Worm (Caenorhabditis elegans) whole organism, L1 larva: ENCODE data around the gene F11G11.13.

ENCODE experiments used
- C04F5.9 ChIP-seq: sonication (generic microtip); optimal IDR thresholded peaks from 2 replicates; lab custom pipeline; 2016; ENCODE audit warnings: missing genetic modification characterization, missing compliant biosample characterization
- C34B4.2 ChIP-seq: sonication (generic microtip); optimal IDR thresholded peaks from 2 replicates; lab custom pipeline; 2017; ENCODE audit warnings: mild to moderate bottlenecking, missing genetic modification characterization, missing compliant biosample characterization
- alr-1 ChIP-seq: fragments of 200-800 bp; sonication (Bioruptor generic); optimal IDR thresholded peaks from 2 replicates; lab custom pipeline; 2018; ENCODE audit warnings: borderline replicate concordance, mild to moderate bottlenecking, missing genetic modification characterization, missing compliant biosample characterization
- ama-1 ChIP-seq: fragments of 150-350 bp; optimal IDR thresholded peaks from 2 replicates; lab custom pipeline; 2014
- blmp-1 ChIP-seq: fragments of 150-350 bp; optimal IDR thresholded peaks from 2 replicates; lab custom pipeline; 2014; ENCODE audit warnings: missing biosample characterization, missing genetic modification characterization
- ceh-8 ChIP-seq: fragments of 200-800 bp; sonication (Bioruptor generic); optimal IDR thresholded peaks from 2 replicates; lab custom pipeline; 2018; ENCODE audit warnings: mild to moderate bottlenecking, missing genetic modification characterization, moderate library complexity, missing compliant biosample characterization
- ceh-90 ChIP-seq: sonication (generic microtip); optimal IDR thresholded peaks from 2 replicates; lab custom pipeline; 2016; ENCODE audit warnings: missing genetic modification characterization, missing compliant biosample characterization
- dpl-1 ChIP-seq, 3 experiments: fragments of 150-350 bp in 2 of 3; sonication (generic microtip) in 1 of 3; optimal IDR thresholded peaks; 2 replicates each; lab custom pipeline; 2014 to 2017; ENCODE audit warnings: missing biosample characterization in 3 of 3, missing genetic modification characterization in 3 of 3, missing genetic modification reagents in 3 of 3
- dsc-1 ChIP-seq: sonication (generic microtip); optimal IDR thresholded peaks from 2 replicates; lab custom pipeline; 2016; ENCODE audit warnings: mild to moderate bottlenecking, missing genetic modification characterization, missing compliant biosample characterization
- efl-1 ChIP-seq, 4 experiments: fragments of 150-350 bp; optimal IDR thresholded peaks in 3 of 4; peaks in 1 of 4; 1 replicate in 1 of 4; 2 replicates in 3 of 4; lab custom pipeline; 2014; ENCODE audit warnings: missing biosample characterization in 2 of 4, missing genetic modification characterization in 2 of 4, missing genetic modification reagents in 2 of 4
- efl-3 ChIP-seq: fragments of 200-800 bp; sonication (Bioruptor generic); optimal IDR thresholded peaks from 2 replicates; lab custom pipeline; 2018; ENCODE audit warnings: mild to moderate bottlenecking, missing genetic modification characterization, missing compliant biosample characterization
- egl-27 ChIP-seq, 2 experiments: fragments of 150-350 bp in 1 of 2; sonication (generic microtip); optimal IDR thresholded peaks; 3 replicates each; lab custom pipeline; 2017 to 2018; ENCODE audit warnings: missing biosample characterization in 2 of 2, missing genetic modification characterization in 2 of 2, missing genetic modification reagents in 2 of 2
- elt-2 ChIP-seq: sonication (generic microtip); optimal IDR thresholded peaks from 2 replicates; lab custom pipeline; 2016; ENCODE audit warnings: missing genetic modification characterization, mild to moderate bottlenecking, inconsistent platforms, missing compliant biosample characterization, missing genetic modification reagents
- elt-3 ChIP-seq, 6 experiments: fragments of 150-350 bp in 1 of 6; sonication (generic microtip); optimal IDR thresholded peaks; 2 replicates each; lab custom pipeline; 2017 to 2018; ENCODE audit warnings: missing biosample characterization in 6 of 6, missing genetic modification characterization in 6 of 6, inconsistent platforms in 1 of 6
- fkh-10 ChIP-seq: sonication (generic microtip); optimal IDR thresholded peaks from 2 replicates; lab custom pipeline; 2017; ENCODE audit warnings: missing biosample characterization, missing genetic modification reagents, missing genetic modification characterization
- fkh-8 ChIP-seq: sonication (generic microtip); optimal IDR thresholded peaks from 2 replicates; lab custom pipeline; 2016; ENCODE audit warnings: mild to moderate bottlenecking, missing genetic modification characterization, missing compliant biosample characterization
- grh-1 ChIP-seq: fragments of 200-800 bp; sonication (Bioruptor generic); IDR thresholded peaks from 2 replicates; pipeline ENCODE4 v1.3.6; 2022; ENCODE audit warnings: missing genetic modification reagents, missing genetic modification characterization, missing compliant biosample characterization
- hlh-17 ChIP-seq: fragments of 200-800 bp; sonication (Bioruptor generic); optimal IDR thresholded peaks from 2 replicates; lab custom pipeline; 2018; ENCODE audit warnings: missing genetic modification characterization, mild to moderate bottlenecking, missing compliant biosample characterization, moderate library complexity, borderline replicate concordance
- jun-1 ChIP-seq: fragments of 150-350 bp; optimal IDR thresholded peaks from 2 replicates; lab custom pipeline; 2014; ENCODE audit warnings: missing biosample characterization, missing genetic modification reagents, missing genetic modification characterization
- lin-13 ChIP-seq: fragments of 150-350 bp; optimal IDR thresholded peaks from 2 replicates; lab custom pipeline; 2014; ENCODE audit warnings: missing biosample characterization, missing genetic modification reagents, missing genetic modification characterization
- lin-14 ChIP-seq: fragments of 200-800 bp; sonication (Bioruptor generic); optimal IDR thresholded peaks from 2 replicates; lab custom pipeline; 2018; ENCODE audit warnings: mild to moderate bottlenecking, missing genetic modification characterization, moderate library complexity, missing compliant biosample characterization
- lin-35 ChIP-seq, 2 experiments: fragments of 150-350 bp; optimal IDR thresholded peaks; 2 replicates each; lab custom pipeline; 2014; ENCODE audit warnings: missing biosample characterization in 2 of 2, missing genetic modification characterization in 2 of 2, missing genetic modification reagents in 2 of 2
- lin-39 ChIP-seq: fragments of 150-350 bp; optimal IDR thresholded peaks from 2 replicates; lab custom pipeline; 2014; ENCODE audit warnings: missing biosample characterization, missing genetic modification reagents, missing genetic modification characterization
- lir-3 ChIP-seq: sonication (generic microtip); optimal IDR thresholded peaks from 2 replicates; lab custom pipeline; 2016; ENCODE audit warnings: mild to moderate bottlenecking, missing genetic modification characterization, moderate library complexity, missing compliant biosample characterization; ENCODE audit not compliant: poor library complexity
- lsy-2 ChIP-seq, 2 experiments: fragments of 150-350 bp; optimal IDR thresholded peaks; 2 replicates each; lab custom pipeline; 2014; ENCODE audit warnings: missing biosample characterization in 2 of 2, missing genetic modification characterization in 2 of 2
- mab-9 ChIP-seq: fragments of 200-800 bp; sonication (Bioruptor generic); IDR thresholded peaks from 2 replicates; pipeline ENCODE4 v1.3.6; 2022; ENCODE audit warnings: missing genetic modification reagents, missing genetic modification characterization, missing compliant biosample characterization
- mdl-1 ChIP-seq, 2 experiments: fragments of 150-350 bp; optimal IDR thresholded peaks; 2 replicates each; lab custom pipeline; 2014 to 2017; ENCODE audit warnings: missing biosample characterization in 2 of 2, missing genetic modification characterization in 2 of 2, inconsistent platforms in 1 of 2
- mep-1 ChIP-seq: fragments of 150-350 bp; optimal IDR thresholded peaks from 2 replicates; lab custom pipeline; 2014; ENCODE audit warnings: missing biosample characterization, missing genetic modification characterization
- nhr-11 ChIP-seq: fragments of 150-350 bp; optimal IDR thresholded peaks from 2 replicates; lab custom pipeline; 2014; ENCODE audit warnings: missing biosample characterization, missing genetic modification characterization
- nhr-20 ChIP-seq: sonication (generic microtip); optimal IDR thresholded peaks from 2 replicates; lab custom pipeline; 2016; ENCODE audit warnings: mild to moderate bottlenecking, missing genetic modification characterization, missing compliant biosample characterization
- nhr-237 ChIP-seq: fragments of 150-350 bp; optimal IDR thresholded peaks from 2 replicates; lab custom pipeline; 2014; ENCODE audit warnings: missing biosample characterization, missing genetic modification characterization
- nhr-47 ChIP-seq: sonication (generic microtip); optimal IDR thresholded peaks from 2 replicates; lab custom pipeline; 2016; ENCODE audit warnings: mild to moderate bottlenecking, missing genetic modification characterization, moderate library complexity, missing compliant biosample characterization
- nhr-77 ChIP-seq: fragments of 150-350 bp; optimal IDR thresholded peaks from 2 replicates; lab custom pipeline; 2014; ENCODE audit warnings: missing biosample characterization, missing genetic modification characterization
- nhr-84 ChIP-seq: sonication (generic microtip); optimal IDR thresholded peaks from 2 replicates; lab custom pipeline; 2017; ENCODE audit warnings: missing biosample characterization, missing genetic modification characterization
- nhr-90 ChIP-seq: sonication (generic microtip); optimal IDR thresholded peaks from 2 replicates; lab custom pipeline; 2016; ENCODE audit warnings: mild to moderate bottlenecking, missing genetic modification characterization, missing compliant biosample characterization; ENCODE audit not compliant: poor library complexity
- pag-3 ChIP-seq: sonication (generic microtip); optimal IDR thresholded peaks from 2 replicates; lab custom pipeline; 2017; ENCODE audit warnings: missing genetic modification characterization, mild to moderate bottlenecking, missing compliant biosample characterization, antibody characterized with exemption, borderline replicate concordance; ENCODE audit not compliant: insufficient read depth
- pax-3 ChIP-seq: fragments of 200-800 bp; sonication (Bioruptor generic); optimal IDR thresholded peaks from 2 replicates; lab custom pipeline; 2018; ENCODE audit warnings: mild to moderate bottlenecking, missing genetic modification characterization, moderate library complexity, missing compliant biosample characterization
- pqm-1 ChIP-seq: sonication (generic microtip); optimal IDR thresholded peaks from 3 replicates; lab custom pipeline; 2017; ENCODE audit warnings: missing biosample characterization, missing genetic modification characterization
- skn-1 ChIP-seq: fragments of 150-350 bp; optimal IDR thresholded peaks from 2 replicates; lab custom pipeline; 2014; ENCODE audit warnings: missing biosample characterization, missing genetic modification characterization
- snu-23 ChIP-seq: sonication (generic microtip); optimal IDR thresholded peaks from 2 replicates; lab custom pipeline; 2016; ENCODE audit warnings: missing genetic modification characterization, missing compliant biosample characterization
- sptf-1 ChIP-seq: fragments of 150-350 bp; optimal IDR thresholded peaks from 2 replicates; lab custom pipeline; 2014; ENCODE audit warnings: missing biosample characterization, missing genetic modification characterization
- swsn-7 ChIP-seq: sonication (generic microtip); optimal IDR thresholded peaks from 2 replicates; lab custom pipeline; 2016; ENCODE audit warnings: missing genetic modification characterization, missing compliant biosample characterization
- unc-130 ChIP-seq: fragments of 150-350 bp; optimal IDR thresholded peaks from 2 replicates; lab custom pipeline; 2017; ENCODE audit warnings: missing biosample characterization, missing genetic modification characterization, inconsistent platforms
- vab-15 ChIP-seq: sonication (generic microtip); optimal IDR thresholded peaks from 2 replicates; lab custom pipeline; 2017; ENCODE audit warnings: missing genotype, mild to moderate bottlenecking, missing genetic modification characterization, missing compliant biosample characterization
- xbp-1 ChIP-seq: sonication (generic microtip); optimal IDR thresholded peaks from 2 replicates; lab custom pipeline; 2016; ENCODE audit warnings: missing genetic modification characterization, missing compliant biosample characterization
- zip-4 ChIP-seq: fragments of 200-800 bp; sonication (Bioruptor generic); optimal IDR thresholded peaks from 2 replicates; lab custom pipeline; 2018; ENCODE audit warnings: mild to moderate bottlenecking, missing genetic modification characterization, moderate library complexity, missing compliant biosample characterization
- ztf-11 ChIP-seq, 2 experiments: sonication (generic microtip); optimal IDR thresholded peaks; 2 replicates each; lab custom pipeline; 2016 to 2017; ENCODE audit warnings: missing genetic modification characterization in 2 of 2, missing biosample characterization in 1 of 2, missing compliant biosample characterization in 1 of 2

F11G11.13 gene

ce11 chrII:4857873-4858364, 18.1 kb downstream of the F11G11.13 start, which contains the start of gene F11G11.5:
TSS of gene F11G11.5 (plus strand) at chrII:4857923.
- TF ChIP-seq ztf-11 (tag; optimal IDR thresholded peaks at IDR 0.05; lab: Kevin White, UChicago) (no peak), efl-1 (optimal IDR thresholded peaks at IDR 0.05; lab: Kevin White, UChicago) (no peak), efl-1 (GFP tag; optimal IDR thresholded peaks at IDR 0.05 in 1 of 2; lab: Kevin White, UChicago) (peak in 1 of 2 experiments; percentile 29)

- TF ChIP-seq jun-1 (tag; lab: Kevin White, UChicago) = no peak
- peak; percentile 6 for TF ChIP-seq nhr-90 (tag; lab: Kevin White, UChicago)
- no peak for TF ChIP-seq efl-3 (GFP tag; lab: Kevin White, UChicago)
- no peak for TF ChIP-seq nhr-237
- no peak for TF ChIP-seq fkh-10 (GFP tag; lab: Kevin White, UChicago)
- TF ChIP-seq unc-130 (tag; lab: Kevin White, UChicago) = peak; percentile 5
- no peak for TF ChIP-seq hlh-17 (GFP tag; lab: Kevin White, UChicago)
- no peak for TF ChIP-seq swsn-7
- TF ChIP-seq xbp-1 (tag; lab: Kevin White, UChicago) = no peak
- no peak for TF ChIP-seq efl-1 (optimal IDR thresholded peaks at IDR 0.05; lab: Kevin White, UChicago)
- TF ChIP-seq efl-1 (GFP tag; optimal IDR thresholded peaks at IDR 0.05 in 1 of 2; lab: Kevin White, UChicago) = peak in 1 of 2 experiments; percentile 69
- no peak for TF ChIP-seq pag-3 (tag; lab: Kevin White, UChicago)
- no peak for TF ChIP-seq lsy-2 (tag; optimal IDR thresholded peaks at IDR 0.05; lab: Kevin White, UChicago)
- TF ChIP-seq sptf-1 = no peak
- TF ChIP-seq nhr-47 = no peak
- TF ChIP-seq egl-27 (tag; optimal IDR thresholded peaks at IDR 0.05; lab: Kevin White, UChicago) = no peak
- no peak for TF ChIP-seq zip-4 (GFP tag; lab: Kevin White, UChicago)
- TF ChIP-seq C04F5.9 (tag; lab: Kevin White, UChicago) = no peak
- no peak for TF ChIP-seq ztf-11 (tag; optimal IDR thresholded peaks at IDR 0.05; lab: Kevin White, UChicago)
- peak; percentile 32 for TF ChIP-seq nhr-20 (tag; lab: Kevin White, UChicago)
- peak; percentile 8 for TF ChIP-seq lin-14
- TF ChIP-seq lin-35 (GFP tag; optimal IDR thresholded peaks at IDR 0.05; lab: Kevin White, UChicago) = peak in 1 of 2 experiments; percentile 25
- peak; percentile 85 for TF ChIP-seq elt-2
- no peak for TF ChIP-seq lir-3 (tag; lab: Kevin White, UChicago)
- no peak for TF ChIP-seq ceh-90
- TF ChIP-seq nhr-11 = no peak
- TF ChIP-seq dsc-1 (tag; lab: Kevin White, UChicago) = no peak
- TF ChIP-seq vab-15 (tag; lab: Kevin White, UChicago) = no peak
- no peak for TF ChIP-seq nhr-77 (tag; lab: Kevin White, UChicago)
- TF ChIP-seq C34B4.2 (tag; lab: Kevin White, UChicago) = no peak
- TF ChIP-seq snu-23 (GFP tag; lab: Kevin White, UChicago) = peak; percentile 4
- no peak for TF ChIP-seq mdl-1 (tag; optimal IDR thresholded peaks at IDR 0.05; lab: Kevin White, UChicago)
- TF ChIP-seq blmp-1 (tag; lab: Kevin White, UChicago) = peak; percentile 32
- TF ChIP-seq mab-9 (GFP tag; lab: Robert Waterston, UW) = no peak
- no peak for TF ChIP-seq fkh-8 (tag; lab: Kevin White, UChicago)
- peak in 1 of 6 experiments; percentile 45 for TF ChIP-seq elt-3 (tag; optimal IDR thresholded peaks at IDR 0.05; lab: Kevin White, UChicago)
- TF ChIP-seq alr-1 = no peak
- no peak for TF ChIP-seq ceh-8 (GFP tag; lab: Kevin White, UChicago)
These were observed 18.9 kb downstream of the F11G11.13 start for ce11 chrII:4857086-4857485.

- TF ChIP-seq pax-3 (tag; lab: Kevin White, UChicago) = peak; percentile 38
- TF ChIP-seq alr-1 = no peak
- no peak for TF ChIP-seq grh-1 (GFP tag; lab: Robert Waterston, UW)
- TF ChIP-seq fkh-8 (tag; lab: Kevin White, UChicago) = peak; percentile 45
- peak; percentile 26 for TF ChIP-seq lin-13 (GFP tag; lab: Kevin White, UChicago)
- TF ChIP-seq mab-9 (GFP tag; lab: Robert Waterston, UW) = no peak
- no peak for TF ChIP-seq ama-1 (lab: Kevin White, UChicago)
- peak; percentile 25 for TF ChIP-seq nhr-47
- TF ChIP-seq skn-1 = peak; percentile 57
- TF ChIP-seq mep-1 (tag; lab: Kevin White, UChicago) = peak; percentile 41
- no peak for TF ChIP-seq vab-15 (tag; lab: Kevin White, UChicago)
- TF ChIP-seq nhr-77 (tag; lab: Kevin White, UChicago) = no peak
- no peak for TF ChIP-seq pqm-1 (tag; lab: Kevin White, UChicago)
- no peak for TF ChIP-seq nhr-84
- TF ChIP-seq nhr-20 (tag; lab: Kevin White, UChicago) = peak; percentile 57
- TF ChIP-seq dpl-1 (GFP tag; optimal IDR thresholded peaks at IDR 0.05; lab: Kevin White, UChicago) = peak; percentile 1 to 41 (median 7)
- TF ChIP-seq lin-39 = no peak
- peak; percentile 52 for TF ChIP-seq lin-14
These were observed 19.9 kb downstream of the F11G11.13 start for ce11 chrII:4856113-4856512.
